Worm (Caenorhabditis elegans) whole organism, young adult: ENCODE data around the gene R09F10.5.

Experiments
- K12H6.12 ChIP-seq: fragments of 200-800 bp; sonication (Bioruptor generic); optimal IDR thresholded peaks from 2 replicates; lab custom pipeline; 2018; ENCODE audit warnings: mild to moderate bottlenecking, missing genetic modification characterization, missing compliant biosample characterization
- Y53F4B.3 ChIP-seq: fragments of 200-800 bp; sonication (Bioruptor generic); IDR thresholded peaks from 2 replicates; pipeline ENCODE4 v1.3.6; 2022; ENCODE audit warnings: missing genetic modification reagents, missing genetic modification characterization, missing compliant biosample characterization
- cebp-1 ChIP-seq, 2 experiments: fragments of 200-800 bp in 1 of 2; sonication (Bioruptor generic) in 1 of 2; sonication (generic microtip) in 1 of 2; IDR thresholded peaks in 1 of 2; optimal IDR thresholded peaks in 1 of 2; 2 replicates each; pipeline versions ENCODE4 v1.3.6 to Lab custom; 2017 to 2022; ENCODE audit warnings: missing compliant biosample characterization in 2 of 2, missing genetic modification characterization in 2 of 2, mild to moderate bottlenecking in 1 of 2, missing genetic modification reagents in 1 of 2, moderate library complexity in 1 of 2
- lin-40 ChIP-seq: sonication (generic microtip); optimal IDR thresholded peaks from 2 replicates; lab custom pipeline; 2016; ENCODE audit warnings: missing genetic modification characterization, mild to moderate bottlenecking, missing compliant biosample characterization, missing genotype, missing genetic modification reagents
- nfyb-1 ChIP-seq: fragments of 200-800 bp; sonication (Bioruptor generic); IDR thresholded peaks from 2 replicates; pipeline ENCODE4 v1.3.6; 2022; ENCODE audit warnings: missing genetic modification reagents, missing genetic modification characterization, missing compliant biosample characterization

Gene R09F10.5

DNA sequence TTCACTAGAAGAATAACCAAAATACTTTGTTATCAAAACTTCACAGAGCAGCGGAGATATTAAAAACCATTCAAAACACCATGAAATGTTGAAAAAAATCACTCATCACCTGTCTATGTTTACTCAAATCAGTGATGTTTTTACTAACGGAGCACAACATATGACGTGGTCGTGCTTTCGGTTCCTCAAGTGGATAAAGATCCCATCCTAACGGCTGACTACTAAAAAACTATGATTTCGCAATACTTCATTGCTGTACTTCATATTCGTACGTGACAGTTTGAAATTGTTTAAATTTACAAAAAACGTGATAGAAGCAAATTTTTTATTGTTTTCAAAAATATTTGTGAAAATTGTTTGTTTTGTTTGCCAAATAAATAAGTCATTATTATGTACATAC is 49.8 kb downstream of the R09F10.5 start:
- TF ChIP-seq lin-40 (tag; lab: Kevin White, UChicago): no peak
- TF ChIP-seq nfyb-1 (GFP tag; lab: Robert Waterston, UW): 0 out of 2 replicates have a peak, but pooled peaks have one; percentile 13
- peak; percentile 39 for TF ChIP-seq K12H6.12 (tag; lab: Kevin White, UChicago)
- no peak for TF ChIP-seq Y53F4B.3 (GFP tag; lab: Robert Waterston, UW)
- TF ChIP-seq cebp-1 (GFP tag; IDR thresholded peaks at IDR 0.05; lab: Robert Waterston, UW): peak; percentile 87
- peak; percentile 97 for TF ChIP-seq cebp-1 (tag; optimal IDR thresholded peaks at IDR 0.05; lab: Kevin White, UChicago)
